Worm (Caenorhabditis elegans) whole organism, young adult: ENCODE data around the gene urb-1.

Source experiments
- F22D6.2 ChIP-seq: sonication (generic microtip); optimal IDR thresholded peaks from 2 replicates; lab custom pipeline; 2016; ENCODE audit warnings: mild to moderate bottlenecking, missing genetic modification characterization, missing compliant biosample characterization
- aptf-3 ChIP-seq: fragments of 200-800 bp; sonication (Bioruptor generic); IDR thresholded peaks from 2 replicates; pipeline ENCODE4 v1.3.6; 2022; ENCODE audit warnings: missing genetic modification characterization, missing compliant biosample characterization
- ekl-4 ChIP-seq: fragments of 200-800 bp; sonication (Bioruptor generic); IDR thresholded peaks from 2 replicates; pipeline ENCODE4 v1.3.6; 2022; ENCODE audit warnings: missing genetic modification reagents, missing genetic modification characterization, missing compliant biosample characterization
- snpc-4 ChIP-seq, 5 experiments: fragments of 150-350 bp in 1 of 5; sonication (generic microtip) in 4 of 5; optimal IDR thresholded peaks; 2 replicates each; lab custom pipeline; 2014 to 2018; ENCODE audit warnings: missing genetic modification characterization in 5 of 5, missing biosample characterization in 3 of 5, antibody characterized with exemption in 2 of 5, mild to moderate bottlenecking in 2 of 5, missing compliant biosample characterization in 2 of 5, missing genotype in 2 of 5, moderate library complexity in 2 of 5, missing genetic modification reagents in 1 of 5

DNA sequence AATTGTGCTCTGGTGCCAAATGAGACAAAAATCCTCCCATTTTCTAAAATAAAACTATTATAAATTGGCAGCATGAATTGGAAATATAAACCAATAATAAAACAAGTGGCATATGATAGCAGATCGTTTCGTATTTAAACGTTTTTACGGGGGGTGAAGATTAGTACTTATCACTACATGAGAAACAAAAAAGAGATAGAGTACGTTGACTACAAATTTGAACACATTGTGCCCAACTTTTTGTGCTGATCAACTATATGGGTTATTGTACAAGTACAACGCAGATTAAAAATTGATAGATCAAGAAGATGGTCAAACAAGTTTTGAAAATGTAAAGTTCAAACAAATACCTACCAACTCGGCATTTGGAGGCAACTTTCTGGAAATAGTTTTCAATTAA, 55.5 kb downstream of the urb-1 start:
- no peak for TF ChIP-seq snpc-4 (GFP tag; optimal IDR thresholded peaks at IDR 0.05; lab: Kevin White, UChicago)
- no peak for TF ChIP-seq snpc-4 (tag; optimal IDR thresholded peaks at IDR 0.05; lab: Kevin White, UChicago)
- no peak for TF ChIP-seq ekl-4 (GFP tag; lab: Robert Waterston, UW)
- no peak for TF ChIP-seq aptf-3 (GFP tag; lab: Robert Waterston, UW)
- TF ChIP-seq F22D6.2 (tag; lab: Kevin White, UChicago): no peak
